Fruit fly (Drosophila melanogaster) whole organism: Measurements from ENCODE around the gene side.

Source experiments
- CG8478 ChIP-seq: fragments of >200 bp; optimal IDR thresholded peaks from 2 replicates; lab custom pipeline; 2018; ENCODE audit warnings: inconsistent platforms
- EcR ChIP-seq, 2 experiments: fragments of >200 bp; optimal IDR thresholded peaks; 2 replicates each; lab custom pipeline; 2017; ENCODE audit warnings: missing biosample characterization in 2 of 2, missing genetic modification characterization in 2 of 2, missing genetic modification reagents in 2 of 2
- psq ChIP-seq: fragments of >200 bp; optimal IDR thresholded peaks from 2 replicates; lab custom pipeline; 2017

dm6 chr3R:27368617-27369016 lies 68.7 kb downstream of the side start, which contains the start of gene CG46335:
- no peak for TF ChIP-seq EcR (GFP tag; optimal IDR thresholded peaks at IDR 0.05; lab: Kevin White, UChicago)
- TF ChIP-seq CG8478 (lab: Kevin White, UChicago) = no peak
- no peak for TF ChIP-seq psq (lab: Kevin White, UChicago)
